Fruit fly (Drosophila melanogaster) whole organism, embryonic: ENCODE results near the gene Ask1.
A peak's percentile ranks its signal among the peaks of the same experiment; 100 is the strongest.

Experiments
- Bdp1 ChIP-seq: fragments of 200-800 bp; sonication (Bioruptor generic); optimal IDR thresholded peaks from 3 replicates; lab custom pipeline; 2016; ENCODE audit warnings: missing biosample characterization, missing genetic modification characterization
- BtbVII ChIP-seq: fragments of 200-800 bp; sonication (Bioruptor generic); optimal IDR thresholded peaks from 3 replicates; lab custom pipeline; 2017; ENCODE audit warnings: missing biosample characterization, mild to moderate bottlenecking, missing genetic modification characterization
- CG10462 ChIP-seq: fragments of 200-800 bp; sonication (Bioruptor generic); optimal IDR thresholded peaks from 2 replicates; lab custom pipeline; 2016; ENCODE audit warnings: missing biosample characterization, missing genetic modification characterization
- CG10543 ChIP-seq: fragments of 200-800 bp; sonication (Bioruptor generic); optimal IDR thresholded peaks from 3 replicates; lab custom pipeline; 2017; ENCODE audit warnings: missing biosample characterization, mild to moderate bottlenecking, missing genetic modification characterization, moderate library complexity
- CG11398 ChIP-seq: fragments of 200-800 bp; sonication (Bioruptor generic); optimal IDR thresholded peaks from 2 replicates; lab custom pipeline; 2016; ENCODE audit warnings: missing biosample characterization, missing genetic modification characterization
- CG12769 ChIP-seq: fragments of 200-800 bp; sonication (Bioruptor generic); optimal IDR thresholded peaks from 2 replicates; lab custom pipeline; 2019; ENCODE audit warnings: missing biosample characterization, mild to moderate bottlenecking, missing genetic modification characterization, moderate library complexity
- CG13624 ChIP-seq: fragments of 200-800 bp; sonication (Bioruptor generic); optimal IDR thresholded peaks from 2 replicates; lab custom pipeline; 2016; ENCODE audit warnings: missing biosample characterization, missing genetic modification characterization
- CG15073 ChIP-seq: fragments of 200-800 bp; sonication (Bioruptor generic); optimal IDR thresholded peaks from 2 replicates; lab custom pipeline; 2016; ENCODE audit warnings: missing biosample characterization, missing genetic modification characterization
- CG1529 ChIP-seq: fragments of 200-800 bp; sonication (Bioruptor generic); optimal IDR thresholded peaks from 3 replicates; lab custom pipeline; 2018; ENCODE audit warnings: missing biosample characterization, missing genetic modification characterization
- CG1792 ChIP-seq: fragments of 200-800 bp; sonication (Bioruptor generic); optimal IDR thresholded peaks from 2 replicates; lab custom pipeline; 2016; ENCODE audit warnings: missing biosample characterization, missing genetic modification characterization
- CG1832 ChIP-seq: fragments of 200-800 bp; sonication (Bioruptor generic); optimal IDR thresholded peaks from 2 replicates; lab custom pipeline; 2017; ENCODE audit warnings: missing biosample characterization, mild to moderate bottlenecking, missing genetic modification characterization, inconsistent platforms
- CG3163 ChIP-seq: fragments of 200-800 bp; sonication (Bioruptor generic); optimal IDR thresholded peaks from 3 replicates; lab custom pipeline; 2016; ENCODE audit warnings: missing biosample characterization, missing genetic modification characterization
- CG34224 ChIP-seq: fragments of 200-800 bp; sonication (Bioruptor generic); IDR thresholded peaks from 3 replicates; pipeline ENCODE4 v1.3.6; 2022; ENCODE audit warnings: missing biosample characterization, missing genetic modification characterization; ENCODE audit not compliant: partially characterized antibody
- CG4328 ChIP-seq: fragments of 200-800 bp; sonication (Bioruptor generic); optimal IDR thresholded peaks from 3 replicates; lab custom pipeline; 2017; ENCODE audit warnings: missing biosample characterization, missing genetic modification reagents, missing genetic modification characterization
- CG4820 ChIP-seq: fragments of 200-800 bp; sonication (Bioruptor generic); optimal IDR thresholded peaks from 3 replicates; lab custom pipeline; 2016; ENCODE audit warnings: missing biosample characterization, missing genetic modification characterization
- CG5245 ChIP-seq: fragments of 200-800 bp; sonication (Bioruptor generic); optimal IDR thresholded peaks from 3 replicates; lab custom pipeline; 2016; ENCODE audit warnings: missing biosample characterization, missing genetic modification characterization
- CG7963 ChIP-seq: fragments of 200-800 bp; sonication (Bioruptor generic); IDR thresholded peaks from 3 replicates; pipeline ENCODE4 v1.3.6; 2022; ENCODE audit warnings: missing biosample characterization, missing genetic modification characterization; ENCODE audit not compliant: partially characterized antibody
- CG8944 ChIP-seq: fragments of 200-800 bp; sonication (Bioruptor generic); optimal IDR thresholded peaks from 3 replicates; lab custom pipeline; 2016; ENCODE audit warnings: missing biosample characterization, missing genetic modification characterization
- CG9817 ChIP-seq: fragments of 200-800 bp; sonication (Bioruptor generic); optimal IDR thresholded peaks from 2 replicates; lab custom pipeline; 2018; ENCODE audit warnings: missing biosample characterization, mild to moderate bottlenecking, missing genetic modification characterization, moderate library complexity
- Fer2 ChIP-seq: fragments of 200-800 bp; sonication (Bioruptor generic); optimal IDR thresholded peaks from 2 replicates; lab custom pipeline; 2018; ENCODE audit warnings: missing biosample characterization, mild to moderate bottlenecking, missing genetic modification characterization, moderate library complexity
- Hr39 ChIP-seq: fragments of >200 bp; optimal IDR thresholded peaks from 2 replicates; lab custom pipeline; 2017
- Lim3 ChIP-seq: fragments of 200-800 bp; sonication (Bioruptor generic); IDR thresholded peaks from 2 replicates; pipeline ENCODE4 v1.3.6; 2022; ENCODE audit warnings: missing biosample characterization, missing genetic modification characterization
- MBD-R2 ChIP-seq: fragments of 200-800 bp; sonication (Bioruptor generic); IDR thresholded peaks from 2 replicates; pipeline ENCODE4 v1.3.6; 2022; ENCODE audit warnings: missing biosample characterization, missing genetic modification characterization
- Nf-YB ChIP-seq: fragments of 200-800 bp; sonication (Bioruptor generic); optimal IDR thresholded peaks from 3 replicates; lab custom pipeline; 2019; ENCODE audit warnings: missing biosample characterization, mild to moderate bottlenecking, missing genetic modification characterization, moderate library complexity
- NfI ChIP-seq: fragments of 200-800 bp; sonication (Bioruptor generic); optimal IDR thresholded peaks from 3 replicates; lab custom pipeline; 2018; ENCODE audit warnings: missing biosample characterization, mild to moderate bottlenecking, missing genetic modification characterization, moderate library complexity
- Opbp ChIP-seq: fragments of 200-800 bp; sonication (Bioruptor generic); IDR thresholded peaks from 3 replicates; pipeline ENCODE4 v1.3.6; 2022; ENCODE audit warnings: missing biosample characterization, missing genetic modification characterization; ENCODE audit not compliant: partially characterized antibody
- Ptx1 ChIP-seq: fragments of 200-800 bp; sonication (Bioruptor generic); IDR thresholded peaks from 2 replicates; pipeline ENCODE4 v1.3.6; 2022; ENCODE audit warnings: missing biosample characterization, missing genetic modification characterization
- Sry-δ ChIP-seq: fragments of 200-800 bp; sonication (Bioruptor generic); optimal IDR thresholded peaks from 2 replicates; lab custom pipeline; 2016; ENCODE audit warnings: missing biosample characterization, missing genetic modification characterization
- YL-1 ChIP-seq: fragments of 200-800 bp; sonication (Bioruptor generic); optimal IDR thresholded peaks from 3 replicates; lab custom pipeline; 2017; ENCODE audit warnings: missing biosample characterization, mild to moderate bottlenecking, missing genetic modification characterization
- az2 ChIP-seq: fragments of 200-800 bp; sonication (Bioruptor generic); optimal IDR thresholded peaks from 3 replicates; lab custom pipeline; 2016; ENCODE audit warnings: missing biosample characterization, missing genetic modification characterization
- bbx ChIP-seq: fragments of 200-800 bp; sonication (Bioruptor generic); IDR thresholded peaks from 2 replicates; pipeline ENCODE4 v1.3.6; 2022; ENCODE audit warnings: missing biosample characterization, missing genetic modification characterization; ENCODE audit not compliant: partially characterized antibody
- caup ChIP-seq: fragments of 200-800 bp; sonication (Bioruptor generic); optimal IDR thresholded peaks from 3 replicates; lab custom pipeline; 2017; ENCODE audit warnings: missing biosample characterization, mild to moderate bottlenecking, missing genetic modification characterization, moderate library complexity; ENCODE audit not compliant: severe bottlenecking
- da ChIP-seq: fragments of 200-800 bp; sonication (Bioruptor generic); optimal IDR thresholded peaks from 2 replicates; lab custom pipeline; 2016; ENCODE audit warnings: missing biosample characterization, missing genetic modification characterization
- danr ChIP-seq: fragments of 200-800 bp; sonication (Bioruptor generic); IDR thresholded peaks from 2 replicates; pipeline ENCODE4 v1.3.6; 2022; ENCODE audit warnings: missing biosample characterization, missing genetic modification characterization
- dimm ChIP-seq: fragments of 200-800 bp; sonication (Bioruptor generic); IDR thresholded peaks from 2 replicates; pipeline ENCODE4 v1.3.6; 2022; ENCODE audit warnings: missing biosample characterization, missing genetic modification characterization
- eve ChIP-seq, 2 experiments: fragments of >200 bp; optimal IDR thresholded peaks; 2 replicates each; lab custom pipeline; 2017; ENCODE audit warnings: missing biosample characterization in 2 of 2, missing genetic modification characterization in 2 of 2
- fd3F ChIP-seq: fragments of 200-800 bp; sonication (Bioruptor generic); optimal IDR thresholded peaks from 2 replicates; lab custom pipeline; 2018; ENCODE audit warnings: missing biosample characterization, mild to moderate bottlenecking, missing genetic modification characterization, moderate library complexity
- gfzf ChIP-seq: fragments of 200-800 bp; sonication (Bioruptor generic); optimal IDR thresholded peaks from 2 replicates; lab custom pipeline; 2016; ENCODE audit warnings: missing biosample characterization, mild to moderate bottlenecking, missing genetic modification characterization, moderate library complexity
- grau ChIP-seq: fragments of 200-800 bp; optimal IDR thresholded peaks from 3 replicates; lab custom pipeline; 2019; ENCODE audit warnings: missing biosample characterization, mild to moderate bottlenecking, missing genetic modification characterization, moderate library complexity
- gro ChIP-seq: fragments of 200-800 bp; sonication (Bioruptor generic); optimal IDR thresholded peaks from 2 replicates; lab custom pipeline; 2016; ENCODE audit warnings: missing biosample characterization, missing genetic modification characterization
- gt ChIP-seq: fragments of 200-800 bp; sonication (Bioruptor generic); IDR thresholded peaks from 2 replicates; pipeline ENCODE4 v1.3.6; 2022; ENCODE audit warnings: missing biosample characterization, missing genetic modification characterization
- knrl ChIP-seq: fragments of 200-800 bp; sonication (Bioruptor generic); IDR thresholded peaks from 3 replicates; pipeline ENCODE4 v1.3.6; 2022; ENCODE audit warnings: missing biosample characterization, missing genetic modification characterization; ENCODE audit not compliant: partially characterized antibody
- nau ChIP-seq: fragments of 200-800 bp; sonication (Bioruptor generic); optimal IDR thresholded peaks from 3 replicates; lab custom pipeline; 2017; ENCODE audit warnings: missing biosample characterization, mild to moderate bottlenecking, missing genetic modification characterization, missing genetic modification reagents
- peb ChIP-seq: fragments of 200-800 bp; sonication (Bioruptor generic); IDR thresholded peaks from 2 replicates; pipeline ENCODE4 v1.3.6; 2022; ENCODE audit warnings: missing biosample characterization, missing genetic modification characterization
- pfk ChIP-seq: fragments of 200-800 bp; sonication (Bioruptor generic); optimal IDR thresholded peaks from 2 replicates; lab custom pipeline; 2018; ENCODE audit warnings: missing biosample characterization, mild to moderate bottlenecking, missing genetic modification characterization, moderate library complexity
- pros ChIP-seq: fragments of 200-800 bp; sonication (Bioruptor generic); optimal IDR thresholded peaks from 3 replicates; lab custom pipeline; 2019; ENCODE audit warnings: missing biosample characterization, mild to moderate bottlenecking, missing genetic modification characterization, moderate library complexity
- rib ChIP-seq: fragments of 200-800 bp; sonication (Bioruptor generic); IDR thresholded peaks from 2 replicates; pipeline ENCODE4 v1.3.6; 2022; ENCODE audit warnings: missing biosample characterization, missing genetic modification characterization
- sens-2 ChIP-seq: fragments of 200-800 bp; sonication (Bioruptor generic); IDR thresholded peaks from 2 replicates; pipeline ENCODE4 v1.3.6; 2022; ENCODE audit warnings: missing biosample characterization, missing genetic modification characterization
- tgo ChIP-seq: fragments of 200-800 bp; sonication (Bioruptor generic); IDR thresholded peaks from 3 replicates; pipeline ENCODE4 v1.3.6; 2022; ENCODE audit warnings: missing biosample characterization, missing genetic modification characterization
- trh ChIP-seq: fragments of 200-800 bp; sonication (Bioruptor generic); optimal IDR thresholded peaks from 2 replicates; lab custom pipeline; 2016; ENCODE audit warnings: missing biosample characterization, missing genetic modification characterization
- tx ChIP-seq: fragments of 200-800 bp; sonication (Bioruptor generic); optimal IDR thresholded peaks from 2 replicates; lab custom pipeline; 2016; ENCODE audit warnings: missing biosample characterization, missing genetic modification characterization

Ask1 gene

DNA sequence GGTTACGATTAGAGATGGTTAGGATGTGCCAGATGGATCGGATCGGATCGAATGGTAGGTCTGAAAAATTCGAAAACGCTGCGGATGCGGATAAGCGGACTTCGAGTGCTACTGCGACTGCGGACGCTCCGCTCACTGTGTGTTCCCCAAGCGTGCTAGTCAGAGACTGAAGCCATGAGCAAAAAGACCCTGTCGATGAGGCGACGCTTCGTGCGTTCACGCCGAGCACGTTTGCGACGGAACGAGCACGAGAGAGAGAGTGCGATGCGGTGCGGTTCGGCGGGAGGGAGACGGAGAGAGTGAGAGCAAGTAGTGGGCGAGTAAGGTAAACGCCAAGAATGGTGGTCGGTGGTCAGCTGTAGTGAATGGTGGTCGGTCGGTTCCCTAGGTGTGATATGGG, 42.8 kb upstream of the Ask1 start, which contains the start of gene bnl (continued):
- TF ChIP-seq CG11398 (peak; percentile 8), nau (GFP tag; lab: Kevin White, UChicago) (peak; percentile 59), CG1529 (GFP tag; lab: Kevin White, UChicago) (peak; percentile 36), eve (GFP tag; optimal IDR thresholded peaks at IDR 0.05; lab: Kevin White, UChicago) (no peak), trh (GFP tag; lab: Kevin White, UChicago) (no peak), CG10543 (GFP tag; lab: Kevin White, UChicago) (peak; percentile 69), CG15073 (GFP tag; lab: Kevin White, UChicago) (no peak), gt (no peak), tgo (GFP tag; lab: Robert Waterston, UW) (0 out of 3 replicates have a peak, but pooled peaks have one; percentile 17), CG3163 (peak; percentile 65), CG34224 (GFP tag; lab: Robert Waterston, UW) (peak; percentile 65; the same call in 2 of the 3 replicates), sens-2 (GFP tag; lab: Robert Waterston, UW) (no peak), CG7963 (GFP tag; lab: Robert Waterston, UW) (no peak), BtbVII (GFP tag; lab: Kevin White, UChicago) (peak; percentile 38), knrl (GFP tag; lab: Robert Waterston, UW) (peak; percentile 38), CG9817 (no peak), CG4328 (GFP tag; lab: Kevin White, UChicago) (no peak), CG1832 (GFP tag; lab: Kevin White, UChicago) (peak; percentile 94), Fer2 (tag; lab: Kevin White, UChicago) (no peak), gfzf (no peak), az2 (GFP tag; lab: Kevin White, UChicago) (no peak), grau (peak; percentile 44), pfk (GFP tag; lab: Kevin White, UChicago) (peak; percentile 49), pros (GFP tag; lab: Kevin White, UChicago) (peak; percentile 49), YL-1 (no peak), Nf-YB (peak; percentile 73), Opbp (GFP tag; lab: Robert Waterston, UW) (peak; percentile 75; the same call in 2 of the 3 replicates), Hr39 (lab: Kevin White, UChicago) (no peak), Sry-δ (GFP tag; lab: Kevin White, UChicago) (peak; percentile 22), peb (peak; percentile 37; the same call in 1 of the 2 replicates), CG13624 (GFP tag; lab: Kevin White, UChicago) (peak; percentile 24), Bdp1 (GFP tag; lab: Kevin White, UChicago) (peak; percentile 53), CG1792 (no peak), fd3F (GFP tag; lab: Kevin White, UChicago) (no peak), CG12769 (tag; lab: Kevin White, UChicago) (peak; percentile 86), da (GFP tag; lab: Kevin White, UChicago) (no peak), rib (peak; percentile 69), tx (GFP tag; lab: Kevin White, UChicago) (no peak), dimm (GFP tag; lab: Robert Waterston, UW) (no peak), CG4820 (no peak), MBD-R2 (GFP tag; lab: Robert Waterston, UW) (peak; percentile 22; the same call in 1 of the 2 replicates), Ptx1 (GFP tag; lab: Robert Waterston, UW) (no peak), CG5245 (GFP tag; lab: Kevin White, UChicago) (peak; percentile 33), CG8944 (no peak), danr (GFP tag; lab: Robert Waterston, UW) (no peak), gro (GFP tag; lab: Kevin White, UChicago) (peak; percentile 66), Lim3 (GFP tag; lab: Robert Waterston, UW) (no peak), CG10462 (GFP tag; lab: Kevin White, UChicago) (no peak), caup (GFP tag; lab: Kevin White, UChicago) (peak; percentile 62), bbx (GFP tag; lab: Robert Waterston, UW) (peak; percentile 76), NfI (peak; percentile 29)
